Comparison of ENCODE assay signal across 1 fruit fly cellular context in the genomic region with DNA sequence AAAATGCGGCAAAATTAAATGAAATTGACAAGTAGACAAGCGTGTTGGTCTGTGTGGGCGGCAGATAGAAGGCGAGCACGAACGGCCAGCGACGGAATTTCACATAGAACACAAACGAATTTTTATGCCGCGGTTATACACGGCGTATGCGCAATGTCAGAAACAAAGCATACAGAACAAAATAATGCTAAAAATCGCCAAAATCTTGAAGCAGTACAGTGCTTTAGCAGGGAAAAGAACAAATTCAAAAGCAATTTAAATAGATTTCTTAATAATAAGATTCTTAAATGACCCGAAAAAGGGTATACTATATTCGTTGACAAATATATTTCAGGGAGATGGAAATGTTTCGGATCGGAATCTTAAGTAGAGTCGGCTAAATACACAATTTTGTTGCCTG.
TF ChIP-seq lines count a peak whose summit lies in the region.

No protein-coding gene starts in this region.

TF ChIP-seq in whole organism, embryonic, 481 proteins besides CTCF, POLR2A, EP300 and RAD21 (continued from another document):
- TF ChIP-seq CG3163 (GFP tag; optimal IDR thresholded peaks at IDR 0.05; lab: Kevin White, UChicago) (no peak), kah (GFP tag; optimal IDR thresholded peaks at IDR 0.05; lab: Kevin White, UChicago) (no peak), Hr3 (GFP tag; optimal IDR thresholded peaks at IDR 0.05; lab: Kevin White, UChicago) (no peak), gt (GFP tag; IDR thresholded peaks at IDR 0.05; lab: Robert Waterston, UW) (no peak), dmrt99B (tag; optimal IDR thresholded peaks at IDR 0.05; lab: Kevin White, UChicago) (peak; percentile 15), grau (tag; optimal IDR thresholded peaks at IDR 0.05; lab: Kevin White, UChicago) (peak; percentile 44), fru (optimal IDR thresholded peaks at IDR 0.05; lab: Kevin White, UChicago) (no peak), BEAF-32 (GFP tag; optimal IDR thresholded peaks at IDR 0.05; lab: Kevin White, UChicago) (no peak), stc (GFP tag; IDR thresholded peaks at IDR 0.05; lab: Robert Waterston, UW) (no peak), bcd (GFP tag; optimal IDR thresholded peaks at IDR 0.05; lab: Kevin White, UChicago) (peak; percentile 17), CG9817 (tag; optimal IDR thresholded peaks at IDR 0.05; lab: Kevin White, UChicago) (peak; percentile 15), CG3838 (GFP tag; optimal IDR thresholded peaks at IDR 0.05; lab: Kevin White, UChicago) (no peak), CG18599 (GFP tag; optimal IDR thresholded peaks at IDR 0.05; lab: Kevin White, UChicago) (peak; percentile 24), CG12769 (tag; optimal IDR thresholded peaks at IDR 0.05; lab: Kevin White, UChicago) (peak; percentile 53), Ptx1 (GFP tag; IDR thresholded peaks at IDR 0.05; lab: Robert Waterston, UW) (peak; percentile 54), odd (GFP tag; optimal IDR thresholded peaks at IDR 0.05; lab: Kevin White, UChicago) (no peak), Deaf1 (tag; optimal IDR thresholded peaks at IDR 0.05; lab: Kevin White, UChicago) (no peak), repo (GFP tag; optimal IDR thresholded peaks at IDR 0.05; lab: Kevin White, UChicago) (no peak), Adf1 (GFP tag; IDR thresholded peaks at IDR 0.05; lab: Robert Waterston, UW) (peak; percentile 18; the same call in 1 of the 2 replicates), CG11504 (tag; optimal IDR thresholded peaks at IDR 0.05; lab: Kevin White, UChicago) (peak; percentile 50), CG16863 (GFP tag; optimal IDR thresholded peaks at IDR 0.05; lab: Kevin White, UChicago) (no peak), Gsc (GFP tag; IDR thresholded peaks at IDR 0.05; lab: Robert Waterston, UW) (no peak), CG3281 (GFP tag; optimal IDR thresholded peaks at IDR 0.05; lab: Kevin White, UChicago) (peak; percentile 30), Hr39 (optimal IDR thresholded peaks at IDR 0.05; lab: Kevin White, UChicago) (no peak), CG4707 (GFP tag; optimal IDR thresholded peaks at IDR 0.05; lab: Kevin White, UChicago) (no peak), knrl (GFP tag; IDR thresholded peaks at IDR 0.05; lab: Robert Waterston, UW; ENCODE audit: partially characterized antibody) (no peak), Ada2b (GFP tag; IDR thresholded peaks at IDR 0.05; lab: Robert Waterston, UW) (peak; percentile 43; the same call in 1 of the 2 replicates), al (GFP tag; IDR thresholded peaks at IDR 0.05; lab: Robert Waterston, UW) (peak; percentile 44; the same call in 1 of the 2 replicates), CG9932 (GFP tag; IDR thresholded peaks at IDR 0.05; lab: Robert Waterston, UW) (peak; percentile 65), bigmax (GFP tag; optimal IDR thresholded peaks at IDR 0.05; lab: Kevin White, UChicago) (no peak), H2.0 (GFP tag; IDR thresholded peaks at IDR 0.05; lab: Robert Waterston, UW) (peak; percentile 54), sob (GFP tag; IDR thresholded peaks at IDR 0.05; lab: Robert Waterston, UW) (peak; percentile 43; the same call in 1 of the 2 replicates), Stat92E (GFP tag; optimal IDR thresholded peaks at IDR 0.05; lab: Kevin White, UChicago) (no peak), Hr51 (GFP tag; optimal IDR thresholded peaks at IDR 0.05; lab: Kevin White, UChicago) (peak in 1 of 2 experiments; percentile 54), CG13424 (tag; optimal IDR thresholded peaks at IDR 0.05; lab: Kevin White, UChicago) (peak; percentile 14), CG6689 (GFP tag; IDR thresholded peaks at IDR 0.05; lab: Robert Waterston, UW) (peak; percentile 30; the same call in 1 of the 2 replicates), CG17186 (GFP tag; optimal IDR thresholded peaks at IDR 0.05; lab: Kevin White, UChicago) (no peak), cwo (GFP tag; optimal IDR thresholded peaks at IDR 0.05; lab: Kevin White, UChicago) (peak; percentile 6), ind (GFP tag; optimal IDR thresholded peaks at IDR 0.05; lab: Kevin White, UChicago) (peak; percentile 36), jumu (GFP tag; optimal IDR thresholded peaks at IDR 0.05; lab: Kevin White, UChicago) (no peak), CG3065 (GFP tag; optimal IDR thresholded peaks at IDR 0.05; lab: Kevin White, UChicago) (no peak), E2f2 (GFP tag; IDR thresholded peaks at IDR 0.05; lab: Robert Waterston, UW) (no peak), CG4617 (GFP tag; optimal IDR thresholded peaks at IDR 0.05; lab: Kevin White, UChicago; ENCODE audit: borderline replicate concordance) (no peak), CG10366 (GFP tag; IDR thresholded peaks at IDR 0.05; lab: Robert Waterston, UW) (peak; percentile 51), scrt (GFP tag; optimal IDR thresholded peaks at IDR 0.05; lab: Kevin White, UChicago) (no peak), CG9215 (GFP tag; IDR thresholded peaks at IDR 0.05; lab: Robert Waterston, UW) (no peak), slbo (GFP tag; IDR thresholded peaks at IDR 0.05; lab: Robert Waterston, UW) (peak; percentile 80), fd102C (GFP tag; optimal IDR thresholded peaks at IDR 0.05; lab: Kevin White, UChicago) (no peak), CG15011 (GFP tag; optimal IDR thresholded peaks at IDR 0.05; lab: Kevin White, UChicago) (no peak), Atf6 (GFP tag; IDR thresholded peaks at IDR 0.05; lab: Robert Waterston, UW) (peak; percentile 62), CG4854 (GFP tag; optimal IDR thresholded peaks at IDR 0.05; lab: Kevin White, UChicago) (no peak), CG2678 (tag; optimal IDR thresholded peaks at IDR 0.05; lab: Kevin White, UChicago) (peak; percentile 28), CG42726 (GFP tag; IDR thresholded peaks at IDR 0.05; lab: Robert Waterston, UW; ENCODE audit: partially characterized antibody) (no peak), ems (GFP tag; optimal IDR thresholded peaks at IDR 0.05; lab: Kevin White, UChicago) (no peak), CG14014 (GFP tag; IDR thresholded peaks at IDR 0.05; lab: Robert Waterston, UW) (peak; percentile 42; the same call in 1 of the 2 replicates), CG6765 (GFP tag; optimal IDR thresholded peaks at IDR 0.05; lab: Kevin White, UChicago) (no peak), Side (GFP tag; optimal IDR thresholded peaks at IDR 0.05; lab: Kevin White, UChicago) (no peak), ham (GFP tag; IDR thresholded peaks at IDR 0.05; lab: Robert Waterston, UW) (no peak), eve (GFP tag; optimal IDR thresholded peaks at IDR 0.05; lab: Kevin White, UChicago) (peak in 1 of 2 experiments; percentile 21), hth (optimal IDR thresholded peaks at IDR 0.05; lab: Kevin White, UChicago) (no peak), Fer3 (tag; optimal IDR thresholded peaks at IDR 0.05; lab: Kevin White, UChicago) (peak; percentile 9)
